Worm (Caenorhabditis elegans) whole organism, L4/young adult: Measurements from ENCODE around the gene F57B1.1.

Experiments
- W03F9.2 ChIP-seq: fragments of 150-350 bp; optimal IDR thresholded peaks from 2 replicates; lab custom pipeline; 2014; ENCODE audit warnings: missing biosample characterization, missing genetic modification characterization
- dao-5 ChIP-seq: sonication (generic microtip); optimal IDR thresholded peaks from 2 replicates; lab custom pipeline; 2016; ENCODE audit warnings: missing genotype, missing genetic modification characterization, moderate library complexity, missing compliant biosample characterization
- him-1 ChIP-seq: sonication (generic microtip); optimal IDR thresholded peaks from 2 replicates; lab custom pipeline; 2016; ENCODE audit warnings: missing genotype, missing genetic modification reagents, missing genetic modification characterization, missing compliant biosample characterization

Gene F57B1.1

ce11 chrV:13195548-13195947 lies at the start of gene F57B1.1:
Gene F57B1.1, minus strand, starts transcription at chrV:13195648.
- no peak for TF ChIP-seq dao-5 (tag; lab: Kevin White, UChicago)
- TF ChIP-seq him-1: no peak

ce11 chrV:13243205-13243604 lies 47.8 kb upstream of the F57B1.1 start:
- TF ChIP-seq him-1 (no peak), W03F9.2 (tag; lab: Kevin White, UChicago) (no peak), dao-5 (tag; lab: Kevin White, UChicago) (no peak)

- TF ChIP-seq dao-5 (tag; lab: Kevin White, UChicago): no peak
- TF ChIP-seq him-1: no peak
- TF ChIP-seq W03F9.2 (tag; lab: Kevin White, UChicago): no peak
These were observed 41.1 kb upstream of the F57B1.1 start, which contains the start of gene dmd-10 for ce11 chrV:13236507-13236906. Gene dmd-10, minus strand, starts transcription at chrV:13236607.

ce11 chrV:13235313-13235712 lies 39.9 kb upstream of the F57B1.1 start:
- TF ChIP-seq him-1 (no peak), W03F9.2 (tag; lab: Kevin White, UChicago) (no peak), dao-5 (tag; lab: Kevin White, UChicago) (no peak)

- TF ChIP-seq dao-5 (tag; lab: Kevin White, UChicago): no peak
- TF ChIP-seq him-1: no peak
- no peak for TF ChIP-seq W03F9.2 (tag; lab: Kevin White, UChicago)
These were observed 34.1 kb upstream of the F57B1.1 start for ce11 chrV:13229538-13229937.

- no peak for TF ChIP-seq W03F9.2 (tag; lab: Kevin White, UChicago)
These were observed 25.6 kb upstream of the F57B1.1 start for ce11 chrV:13221066-13221465.

- TF ChIP-seq W03F9.2 (tag; lab: Kevin White, UChicago): no peak
- TF ChIP-seq dao-5 (tag; lab: Kevin White, UChicago): no peak
- TF ChIP-seq him-1: no peak
These were observed 17.1 kb upstream of the F57B1.1 start for ce11 chrV:13212584-13212983.

ce11 chrV:13209567-13209966 lies 14.1 kb upstream of the F57B1.1 start, which contains the start of gene F57B1.6:
Gene F57B1.6, plus strand, starts transcription at chrV:13209645.
- TF ChIP-seq dao-5 (tag; lab: Kevin White, UChicago) (no peak), him-1 (no peak), W03F9.2 (tag; lab: Kevin White, UChicago) (no peak)

ce11 chrV:13207426-13207825 lies 12.0 kb upstream of the F57B1.1 start, which contains the start of gene F57B1.5:
Gene F57B1.5, plus strand, starts transcription at chrV:13207726.
- TF ChIP-seq W03F9.2 (tag; lab: Kevin White, UChicago) (no peak), him-1 (no peak), dao-5 (tag; lab: Kevin White, UChicago) (no peak)

ce11 chrV:13206514-13206913 lies 11.1 kb upstream of the F57B1.1 start:
- TF ChIP-seq W03F9.2 (tag; lab: Kevin White, UChicago) (no peak), dao-5 (tag; lab: Kevin White, UChicago) (no peak), him-1 (no peak)

ce11 chrV:13202127-13202610 lies 6.7 kb upstream of the F57B1.1 start, which contains the start of the genes col-159 and col-160:
Gene col-159, minus strand, starts transcription at chrV:13202177.
Gene col-160, minus strand, starts transcription at chrV:13202189.
- no peak for TF ChIP-seq W03F9.2 (tag; lab: Kevin White, UChicago)
- TF ChIP-seq dao-5 (tag; lab: Kevin White, UChicago): no peak
- no peak for TF ChIP-seq him-1

ce11 chrV:13200609-13201008 lies 5.2 kb upstream of the F57B1.1 start:
- TF ChIP-seq him-1 (no peak), dao-5 (tag; lab: Kevin White, UChicago) (no peak), W03F9.2 (tag; lab: Kevin White, UChicago) (no peak)

- no peak for TF ChIP-seq W03F9.2 (tag; lab: Kevin White, UChicago)
These were observed 2.4 kb upstream of the F57B1.1 start, which contains the start of gene F57B1.9 for ce11 chrV:13197823-13198222. Gene F57B1.9, minus strand, starts transcription at chrV:13197923.

ce11 chrV:13193488-13194042 lies 1.9 kb downstream of the F57B1.1 start, which contains the start of gene sun-1:
Gene sun-1, minus strand, starts transcription at chrV:13193538.
- no peak for TF ChIP-seq him-1
- TF ChIP-seq W03F9.2 (tag; lab: Kevin White, UChicago): no peak
- no peak for TF ChIP-seq dao-5 (tag; lab: Kevin White, UChicago)

- no peak for TF ChIP-seq dao-5 (tag; lab: Kevin White, UChicago)
- TF ChIP-seq him-1: no peak
- no peak for TF ChIP-seq W03F9.2 (tag; lab: Kevin White, UChicago)
These were observed 10.1 kb downstream of the F57B1.1 start, which contains the start of gene sri-6 for ce11 chrV:13185384-13185783. Gene sri-6, plus strand, starts transcription at chrV:13185684.
